Worm (Caenorhabditis elegans) whole organism, early embryonic: ENCODE measurements around the gene stg-1.
A peak's percentile ranks its signal among the peaks of the same experiment; 100 is the strongest.

Experiments used
- B0310.2 ChIP-seq: sonication (generic microtip); optimal IDR thresholded peaks from 2 replicates; lab custom pipeline; 2016; ENCODE audit warnings: mild to moderate bottlenecking, missing genetic modification characterization, missing compliant biosample characterization
- F13C5.2 ChIP-seq: sonication (generic microtip); optimal IDR thresholded peaks from 2 replicates; lab custom pipeline; 2017; ENCODE audit warnings: mild to moderate bottlenecking, missing genetic modification characterization, inconsistent platforms, missing compliant biosample characterization
- aly-1 ChIP-seq: sonication (generic microtip); optimal IDR thresholded peaks from 2 replicates; lab custom pipeline; 2016; ENCODE audit warnings: missing genetic modification characterization, missing compliant biosample characterization
- ama-1 ChIP-seq: fragments of 150-350 bp; optimal IDR thresholded peaks from 2 replicates; lab custom pipeline; 2014
- ceh-13 ChIP-seq: fragments of 200-800 bp; sonication (Bioruptor generic); optimal IDR thresholded peaks from 2 replicates; lab custom pipeline; 2018; ENCODE audit warnings: mild to moderate bottlenecking, missing genetic modification characterization, missing compliant biosample characterization
- ceh-36 ChIP-seq: sonication (generic microtip); optimal IDR thresholded peaks from 2 replicates; lab custom pipeline; 2016; ENCODE audit warnings: missing genetic modification characterization, inconsistent platforms, missing compliant biosample characterization
- ets-7 ChIP-seq: sonication (generic microtip); optimal IDR thresholded peaks from 2 replicates; lab custom pipeline; 2016; ENCODE audit warnings: missing genotype, missing genetic modification characterization, missing compliant biosample characterization
- flt-1 ChIP-seq: fragments of 200-800 bp; sonication (Bioruptor generic); IDR thresholded peaks from 2 replicates; pipeline ENCODE4 v1.3.6; 2022; ENCODE audit warnings: missing genetic modification characterization, missing compliant biosample characterization
- hmbx-1 ChIP-seq: sonication (generic microtip); optimal IDR thresholded peaks from 2 replicates; lab custom pipeline; 2016; ENCODE audit warnings: mild to moderate bottlenecking, missing genetic modification characterization, missing compliant biosample characterization
- hmg-4 ChIP-seq: fragments of 200-800 bp; sonication (Bioruptor generic); optimal IDR thresholded peaks from 2 replicates; lab custom pipeline; 2018; ENCODE audit warnings: mild to moderate bottlenecking, missing genetic modification characterization, missing compliant biosample characterization
- hnd-1 ChIP-seq: sonication (generic microtip); optimal IDR thresholded peaks from 2 replicates; lab custom pipeline; 2016; ENCODE audit warnings: missing genetic modification characterization, missing compliant biosample characterization
- pes-1 ChIP-seq: fragments of 200-800 bp; sonication (Bioruptor generic); IDR thresholded peaks from 2 replicates; pipeline ENCODE4 v1.3.6; 2022; ENCODE audit warnings: missing genetic modification reagents, missing genetic modification characterization, missing compliant biosample characterization
- scrt-1 ChIP-seq: fragments of 200-800 bp; sonication (Bioruptor generic); IDR thresholded peaks from 2 replicates; pipeline ENCODE4 v1.3.6; 2022; ENCODE audit warnings: missing genetic modification characterization, missing compliant biosample characterization
- sea-1 ChIP-seq: fragments of 200-800 bp; sonication (Bioruptor generic); conservative IDR thresholded peaks from 2 replicates; pipeline ENCODE4 v1.3.6; 2022; ENCODE audit warnings: missing genetic modification characterization, missing compliant biosample characterization
- tbx-11 ChIP-seq: fragments of 200-800 bp; sonication (Bioruptor generic); IDR thresholded peaks from 2 replicates; pipeline ENCODE4 v1.3.6; 2022; ENCODE audit warnings: missing genetic modification characterization, missing compliant biosample characterization
- tbx-37 ChIP-seq: fragments of 200-800 bp; sonication (Bioruptor generic); conservative IDR thresholded peaks from 2 replicates; pipeline ENCODE4 v1.3.6; 2022; ENCODE audit warnings: missing genetic modification reagents, missing genetic modification characterization, missing compliant biosample characterization
- tra-4 ChIP-seq: sonication (generic microtip); optimal IDR thresholded peaks from 2 replicates; lab custom pipeline; 2017; ENCODE audit warnings: missing genetic modification characterization, missing compliant biosample characterization

The stg-1 gene

ce11 chrII:10067817-10068216 lies 7.4 kb upstream of the stg-1 start, which contains the start of gene die-1:
Gene die-1 (minus strand): TSS chrII:10067917.
- TF ChIP-seq ama-1 (lab: Kevin White, UChicago) (no peak), scrt-1 (no peak), ceh-36 (tag; lab: Kevin White, UChicago) (no peak), hnd-1 (tag; lab: Kevin White, UChicago) (no peak), B0310.2 (tag; lab: Kevin White, UChicago) (no peak), ceh-13 (GFP tag; lab: Kevin White, UChicago) (no peak), flt-1 (GFP tag; lab: Robert Waterston, UW) (no peak), sea-1 (GFP tag; lab: Robert Waterston, UW) (no peak), tra-4 (tag; lab: Kevin White, UChicago) (no peak), pes-1 (GFP tag; lab: Robert Waterston, UW) (no peak), ets-7 (tag; lab: Kevin White, UChicago) (no peak), aly-1 (tag; lab: Kevin White, UChicago) (no peak), hmg-4 (GFP tag; lab: Kevin White, UChicago) (no peak), F13C5.2 (tag; lab: Kevin White, UChicago) (no peak), tbx-37 (GFP tag; lab: Robert Waterston, UW) (no peak), tbx-11 (GFP tag; lab: Robert Waterston, UW) (no peak), hmbx-1 (no peak)

ce11 chrII:10065472-10065871 lies 5.0 kb upstream of the stg-1 start:
- TF ChIP-seq pes-1 (GFP tag; lab: Robert Waterston, UW) (peak; percentile 55), ama-1 (lab: Kevin White, UChicago) (no peak), scrt-1 (0 out of 2 replicates have a peak, but pooled peaks have one; percentile 43), ceh-36 (tag; lab: Kevin White, UChicago) (peak; percentile 5), flt-1 (GFP tag; lab: Robert Waterston, UW) (peak; percentile 49; the same call in 1 of the 2 replicates), tbx-37 (GFP tag; lab: Robert Waterston, UW) (no peak), hmg-4 (GFP tag; lab: Kevin White, UChicago) (peak; percentile 83), sea-1 (GFP tag; lab: Robert Waterston, UW) (0 out of 2 replicates have a peak, but pooled peaks have one; percentile 46)

- no peak for TF ChIP-seq B0310.2 (tag; lab: Kevin White, UChicago)
- TF ChIP-seq aly-1 (tag; lab: Kevin White, UChicago): no peak
- no peak for TF ChIP-seq hmbx-1
- no peak for TF ChIP-seq sea-1 (GFP tag; lab: Robert Waterston, UW)
- no peak for TF ChIP-seq ceh-36 (tag; lab: Kevin White, UChicago)
- no peak for TF ChIP-seq F13C5.2 (tag; lab: Kevin White, UChicago)
- TF ChIP-seq tbx-11 (GFP tag; lab: Robert Waterston, UW): no peak
- TF ChIP-seq flt-1 (GFP tag; lab: Robert Waterston, UW): no peak
- no peak for TF ChIP-seq scrt-1
- TF ChIP-seq hnd-1 (tag; lab: Kevin White, UChicago): no peak
- TF ChIP-seq pes-1 (GFP tag; lab: Robert Waterston, UW): no peak
- no peak for TF ChIP-seq ets-7 (tag; lab: Kevin White, UChicago)
These were observed 3.9 kb downstream of the stg-1 start, which contains the start of gene C18D1.2 for ce11 chrII:10056545-10057038. Gene C18D1.2 (plus strand): TSS chrII:10056988.

ce11 chrII:10051485-10051884 lies 9.0 kb downstream of the stg-1 start:
- no peak for TF ChIP-seq ceh-36 (tag; lab: Kevin White, UChicago)
- no peak for TF ChIP-seq sea-1 (GFP tag; lab: Robert Waterston, UW)
- TF ChIP-seq hmg-4 (GFP tag; lab: Kevin White, UChicago): no peak
- no peak for TF ChIP-seq hnd-1 (tag; lab: Kevin White, UChicago)
- no peak for TF ChIP-seq hmbx-1
- no peak for TF ChIP-seq B0310.2 (tag; lab: Kevin White, UChicago)
- TF ChIP-seq flt-1 (GFP tag; lab: Robert Waterston, UW): no peak
- no peak for TF ChIP-seq tra-4 (tag; lab: Kevin White, UChicago)
- TF ChIP-seq aly-1 (tag; lab: Kevin White, UChicago): no peak
- no peak for TF ChIP-seq pes-1 (GFP tag; lab: Robert Waterston, UW)
- no peak for TF ChIP-seq F13C5.2 (tag; lab: Kevin White, UChicago)
- TF ChIP-seq tbx-11 (GFP tag; lab: Robert Waterston, UW): no peak
- no peak for TF ChIP-seq scrt-1
- no peak for TF ChIP-seq tbx-37 (GFP tag; lab: Robert Waterston, UW)
- TF ChIP-seq ama-1 (lab: Kevin White, UChicago): no peak
- no peak for TF ChIP-seq ceh-13 (GFP tag; lab: Kevin White, UChicago)
- TF ChIP-seq ets-7 (tag; lab: Kevin White, UChicago): no peak

ce11 chrII:10048568-10048967 lies 11.9 kb downstream of the stg-1 start, which contains the start of gene flp-4:
Gene flp-4 (plus strand): TSS chrII:10048868.
- TF ChIP-seq flt-1 (GFP tag; lab: Robert Waterston, UW): no peak

- TF ChIP-seq flt-1 (GFP tag; lab: Robert Waterston, UW) (no peak), pes-1 (GFP tag; lab: Robert Waterston, UW) (no peak), ceh-13 (GFP tag; lab: Kevin White, UChicago) (no peak)
These were observed 14.8 kb downstream of the stg-1 start for ce11 chrII:10045670-10046069.

ce11 chrII:10044961-10045360 lies 15.5 kb downstream of the stg-1 start, which contains the start of the genes F52H3.11 and bath-38:
Gene F52H3.11 (minus strand): TSS chrII:10045163.
Gene bath-38 (minus strand): TSS chrII:10045270.
- TF ChIP-seq F13C5.2 (tag; lab: Kevin White, UChicago): peak; percentile 30
- TF ChIP-seq hnd-1 (tag; lab: Kevin White, UChicago): no peak
- TF ChIP-seq hmg-4 (GFP tag; lab: Kevin White, UChicago): no peak
